Worm (Caenorhabditis elegans): Measurements from ENCODE around the gene kbp-3.

The kbp-3 gene

DNA sequence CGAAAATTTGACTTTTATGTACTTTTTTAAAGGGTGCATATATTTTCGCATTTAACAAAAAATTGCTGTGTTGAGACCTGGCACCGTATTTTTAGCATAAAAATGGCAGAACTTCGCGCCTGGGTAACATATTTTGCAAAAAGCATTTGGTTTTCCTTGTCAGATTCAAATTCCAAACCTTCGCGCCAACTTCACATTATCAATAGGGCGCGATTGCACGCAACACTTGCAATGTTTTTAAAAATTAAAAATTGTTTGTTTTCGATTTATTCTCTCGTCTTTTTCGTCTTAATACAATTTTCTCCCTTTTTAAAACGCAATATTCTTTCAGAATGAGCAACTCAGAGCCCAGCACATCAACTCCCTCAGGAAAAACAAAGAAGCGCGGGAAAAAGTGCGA lies 6.2 kb downstream of the kbp-3 start, which contains the start of gene mes-2:
mes-2 (plus strand) TSS at position 330 of the 400 bp plus-strand sequence.
- TF ChIP-seq T20F7.1 (GFP tag; optimal IDR thresholded peaks at IDR 0.05) (no peak), mdt-29 (GFP tag; IDR thresholded peaks at IDR 0.05) (no peak), php-3 (GFP tag; IDR thresholded peaks at IDR 0.05) (0 out of 2 replicates have a peak, but pooled peaks have one; percentile 10), F44E2.7 (GFP tag; IDR thresholded peaks at IDR 0.05) (no peak), nhr-6 (tag; optimal IDR thresholded peaks at IDR 0.05) (peak; percentile 74), T26A8.4 (GFP tag; IDR thresholded peaks at IDR 0.05) (peak; percentile 45; the same call in 1 of the 2 replicates), hmg-1.1 (GFP tag; IDR thresholded peaks at IDR 0.05) (peak; percentile 71), unc-130 (GFP tag; optimal IDR thresholded peaks at IDR 0.05) (peak; percentile 16), dmd-8 (GFP tag; IDR thresholded peaks at IDR 0.05) (no peak), lin-38 (GFP tag; IDR thresholded peaks at IDR 0.05) (peak; percentile 99), aha-1 (tag) (peak; percentile 50), nhr-77 (tag; optimal IDR thresholded peaks at IDR 0.05) (no peak), lsy-2 (tag; optimal IDR thresholded peaks at IDR 0.05) (peak; percentile 41 to 91), unc-39 (tag; optimal IDR thresholded peaks at IDR 0.05) (no peak), nhr-28 (tag; optimal IDR thresholded peaks at IDR 0.05) (peak; percentile 28), nhr-11 (tag; optimal IDR thresholded peaks at IDR 0.05) (peak; percentile 33), daf-16 (GFP tag; optimal IDR thresholded peaks at IDR 0.05) (peak in 1 of 2 experiments; percentile 8), daf-16 (tag; optimal IDR thresholded peaks at IDR 0.05) (peak; percentile 64), nhr-42 (GFP tag; IDR thresholded peaks at IDR 0.05) (peak; percentile 88), hlh-30 (tag; optimal IDR thresholded peaks at IDR 0.05; ENCODE audit: insufficient read depth) (peak; percentile 62), mxl-3 (GFP tag; optimal IDR thresholded peaks at IDR 0.05) (no peak), nhr-102 (tag; optimal IDR thresholded peaks at IDR 0.05) (peak; percentile 32), unc-62 (GFP tag; optimal IDR thresholded peaks at IDR 0.05 in 1 of 2) (no peak), unc-62 (tag; optimal IDR thresholded peaks at IDR 0.05) (no peak), lin-29 (GFP tag; IDR thresholded peaks at IDR 0.05) (no peak), aly-2 (tag; optimal IDR thresholded peaks at IDR 0.05) (no peak), arid-1 (GFP tag; conservative IDR thresholded peaks at IDR 0.05) (0 out of 2 replicates have a peak, but pooled peaks have one; percentile 19), dmd-6 (GFP tag; IDR thresholded peaks at IDR 0.05) (peak; percentile 34), pha-4 (GFP tag; IDR thresholded peaks at IDR 0.05) (0 out of 2 replicates have a peak, but pooled peaks have one; percentile 44), pha-4 (tag; optimal IDR thresholded peaks at IDR 0.05) (peak; percentile 31), mes-2 (tag; optimal IDR thresholded peaks at IDR 0.05; ENCODE audit: poor library complexity, severe bottlenecking) (peak; percentile 99), rbr-2 (tag; optimal IDR thresholded peaks at IDR 0.05) (peak; percentile 63), Y105C5A.15 (GFP tag; IDR thresholded peaks at IDR 0.05) (no peak), hif-1 (tag; optimal IDR thresholded peaks at IDR 0.05) (peak in 1 of 2 experiments; percentile 46), mdl-1 (tag; optimal IDR thresholded peaks at IDR 0.05) (peak in 1 of 2 experiments; percentile 24), dpl-1 (GFP tag; optimal IDR thresholded peaks at IDR 0.05) (peak; percentile 97), ztf-7 (tag; optimal IDR thresholded peaks at IDR 0.05) (peak; percentile 41), cey-2 (tag; optimal IDR thresholded peaks at IDR 0.05; ENCODE audit: borderline replicate concordance, insufficient read depth) (no peak), zip-2 (tag; optimal IDR thresholded peaks at IDR 0.05) (peak; percentile 28), hlh-11 (tag; optimal IDR thresholded peaks at IDR 0.05) (peak; percentile 49), lin-39 (tag; optimal IDR thresholded peaks at IDR 0.05) (no peak), fkh-10 (GFP tag; optimal IDR thresholded peaks at IDR 0.05) (peak; percentile 6)

DNA sequence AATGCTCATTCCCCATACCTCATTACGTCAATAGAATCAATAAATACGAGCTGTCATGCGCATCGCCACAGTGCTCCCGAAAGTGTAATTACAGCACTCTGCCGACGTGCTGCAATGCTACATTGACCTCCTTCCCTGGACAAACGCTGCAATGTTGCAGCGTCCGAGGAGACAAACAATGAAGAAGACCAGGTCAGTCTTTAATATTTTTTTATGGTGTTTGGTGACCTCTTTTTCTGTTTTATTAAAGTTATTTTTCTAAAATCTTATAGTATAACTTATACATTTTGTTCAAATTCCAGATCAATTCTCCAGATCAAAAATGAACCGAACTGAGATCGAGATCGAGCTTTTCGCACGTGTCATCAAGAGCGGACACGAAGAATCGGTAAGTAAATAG lies 8.4 kb downstream of the kbp-3 start, which contains the start of gene sdz-26:
sdz-26 (plus strand) TSS at position 301 of the 400 bp plus-strand sequence.
- TF ChIP-seq egl-43 (GFP tag; IDR thresholded peaks at IDR 0.05) (no peak), daf-8 (GFP tag; IDR thresholded peaks at IDR 0.05) (no peak), F44E2.7 (GFP tag; IDR thresholded peaks at IDR 0.05) (no peak), D1046.2 (GFP tag; IDR thresholded peaks at IDR 0.05) (no peak), T26A8.4 (GFP tag; IDR thresholded peaks at IDR 0.05) (no peak), hmg-1.1 (GFP tag; IDR thresholded peaks at IDR 0.05) (no peak), pha-4 (GFP tag; IDR thresholded peaks at IDR 0.05) (no peak), pha-4 (tag; optimal IDR thresholded peaks at IDR 0.05) (no peak), mxl-2 (GFP tag; conservative IDR thresholded peaks at IDR 0.05) (no peak), mdl-1 (tag; optimal IDR thresholded peaks at IDR 0.05) (no peak), mes-2 (tag; optimal IDR thresholded peaks at IDR 0.05; ENCODE audit: poor library complexity, severe bottlenecking) (no peak)

Data from whole organism, L4 larva.